Fruit fly (Drosophila melanogaster) whole organism, embryonic: ENCODE data around the gene Ptp69D.
A peak's percentile ranks its signal among the peaks of the same experiment; 100 is the strongest.

Experiments used
- Ada2b ChIP-seq: fragments of 200-800 bp; sonication (Bioruptor generic); IDR thresholded peaks from 2 replicates; pipeline ENCODE4 v1.3.6; 2022; ENCODE audit warnings: missing biosample characterization, missing genetic modification characterization
- Bgb ChIP-seq: fragments of 200-800 bp; sonication (Bioruptor generic); IDR thresholded peaks from 2 replicates; pipeline ENCODE4 v1.3.6; 2022; ENCODE audit warnings: missing biosample characterization, missing genetic modification characterization; ENCODE audit not compliant: partially characterized antibody
- Blimp-1 ChIP-seq: fragments of 200-800 bp; sonication (Bioruptor generic); optimal IDR thresholded peaks from 3 replicates; lab custom pipeline; 2018; ENCODE audit warnings: missing biosample characterization, missing genetic modification characterization, mild to moderate bottlenecking, moderate library complexity, missing genetic modification reagents
- BtbVII ChIP-seq: fragments of 200-800 bp; sonication (Bioruptor generic); optimal IDR thresholded peaks from 3 replicates; lab custom pipeline; 2017; ENCODE audit warnings: missing biosample characterization, mild to moderate bottlenecking, missing genetic modification characterization
- CG10959 ChIP-seq: fragments of 200-800 bp; sonication (Bioruptor generic); IDR thresholded peaks from 2 replicates; pipeline ENCODE4 v1.3.6; 2022; ENCODE audit warnings: missing biosample characterization, missing genetic modification characterization
- CG11695 ChIP-seq: fragments of 200-800 bp; sonication (Bioruptor generic); IDR thresholded peaks from 3 replicates; pipeline ENCODE4 v1.3.6; 2022; ENCODE audit warnings: missing biosample characterization, missing genetic modification characterization
- CG12942 ChIP-seq: fragments of 200-800 bp; sonication (Bioruptor generic); optimal IDR thresholded peaks from 3 replicates; lab custom pipeline; 2016; ENCODE audit warnings: missing biosample characterization, missing genetic modification characterization
- CG13287 ChIP-seq: fragments of 200-800 bp; sonication (Bioruptor generic); IDR thresholded peaks from 2 replicates; pipeline ENCODE4 v1.3.6; 2022; ENCODE audit warnings: missing biosample characterization, missing genetic modification characterization; ENCODE audit not compliant: partially characterized antibody
- CG14441 ChIP-seq: fragments of 200-800 bp; sonication (Bioruptor generic); IDR thresholded peaks from 2 replicates; pipeline ENCODE4 v1.3.6; 2022; ENCODE audit warnings: missing biosample characterization, missing genetic modification characterization
- CG15073 ChIP-seq: fragments of 200-800 bp; sonication (Bioruptor generic); optimal IDR thresholded peaks from 2 replicates; lab custom pipeline; 2016; ENCODE audit warnings: missing biosample characterization, missing genetic modification characterization
- CG15269 ChIP-seq: fragments of 200-800 bp; sonication (Bioruptor generic); optimal IDR thresholded peaks from 2 replicates; lab custom pipeline; 2018; ENCODE audit warnings: missing biosample characterization, mild to moderate bottlenecking, missing genetic modification characterization, moderate library complexity
- CG3163 ChIP-seq: fragments of 200-800 bp; sonication (Bioruptor generic); optimal IDR thresholded peaks from 3 replicates; lab custom pipeline; 2016; ENCODE audit warnings: missing biosample characterization, missing genetic modification characterization
- CG34376 ChIP-seq: fragments of 200-800 bp; sonication (Bioruptor generic); optimal IDR thresholded peaks from 2 replicates; lab custom pipeline; 2018; ENCODE audit warnings: missing biosample characterization, mild to moderate bottlenecking, missing genetic modification characterization
- Dip3 ChIP-seq: fragments of 200-800 bp; sonication (Bioruptor generic); optimal IDR thresholded peaks from 3 replicates; lab custom pipeline; 2016; ENCODE audit warnings: missing biosample characterization, missing genetic modification characterization
- Drgx ChIP-seq: fragments of 200-800 bp; sonication (Bioruptor generic); IDR thresholded peaks from 2 replicates; pipeline ENCODE4 v1.3.6; 2022; ENCODE audit warnings: missing biosample characterization, missing genetic modification characterization
- Hand ChIP-seq: fragments of 200-800 bp; sonication (Bioruptor generic); optimal IDR thresholded peaks from 2 replicates; lab custom pipeline; 2017; ENCODE audit warnings: mild to moderate bottlenecking, missing biosample characterization, missing genetic modification reagents, missing genetic modification characterization
- Hey ChIP-seq: fragments of 200-800 bp; sonication (Bioruptor generic); optimal IDR thresholded peaks from 3 replicates; lab custom pipeline; 2018; ENCODE audit warnings: missing biosample characterization, mild to moderate bottlenecking, missing genetic modification characterization
- Hr78 ChIP-seq, 2 experiments: fragments of 200-800 bp in 1 of 2; fragments of >200 bp in 1 of 2; sonication (Bioruptor generic) in 1 of 2; optimal IDR thresholded peaks; 2 replicates each; lab custom pipeline; 2017 to 2019; ENCODE audit warnings: missing biosample characterization in 2 of 2, missing genetic modification characterization in 2 of 2, mild to moderate bottlenecking in 1 of 2, moderate library complexity in 1 of 2
- Jarid2 ChIP-seq: fragments of 200-800 bp; sonication (Bioruptor generic); optimal IDR thresholded peaks from 3 replicates; lab custom pipeline; 2017; ENCODE audit warnings: mild to moderate bottlenecking, missing biosample characterization, missing genetic modification reagents, missing genetic modification characterization
- Lhr ChIP-seq: fragments of 200-800 bp; sonication (Bioruptor generic); optimal IDR thresholded peaks from 3 replicates; lab custom pipeline; 2017; ENCODE audit warnings: mild to moderate bottlenecking, missing biosample characterization, missing genetic modification reagents, missing genetic modification characterization
- MESR4 ChIP-seq: fragments of 200-800 bp; sonication (Bioruptor generic); optimal IDR thresholded peaks from 2 replicates; lab custom pipeline; 2018; ENCODE audit warnings: missing biosample characterization, mild to moderate bottlenecking, missing genetic modification characterization, moderate library complexity
- Sry-δ ChIP-seq: fragments of 200-800 bp; sonication (Bioruptor generic); optimal IDR thresholded peaks from 2 replicates; lab custom pipeline; 2016; ENCODE audit warnings: missing biosample characterization, missing genetic modification characterization
- Stat92E ChIP-seq, 3 experiments: fragments of >200 bp in 2 of 3; fragments of 200-800 bp in 1 of 3; sonication (Bioruptor generic) in 1 of 3; optimal IDR thresholded peaks; 2 replicates each; lab custom pipeline; 2017 to 2019; ENCODE audit warnings: missing biosample characterization in 3 of 3, missing genetic modification characterization in 3 of 3, mild to moderate bottlenecking in 1 of 3, moderate library complexity in 1 of 3
- Trl ChIP-seq, 3 experiments: fragments of >200 bp in 2 of 3; fragments of 200-800 bp in 1 of 3; sonication (Bioruptor generic) in 1 of 3; optimal IDR thresholded peaks; 2 replicates in 1 of 3; 3 replicates in 2 of 3; lab custom pipeline; 2016 to 2017; ENCODE audit warnings: missing biosample characterization in 1 of 3, missing genetic modification characterization in 1 of 3
- Xrp1 ChIP-seq: fragments of 200-800 bp; sonication (Bioruptor generic); IDR thresholded peaks from 2 replicates; pipeline ENCODE4 v1.3.6; 2022; ENCODE audit warnings: missing biosample characterization, missing genetic modification characterization
- ac ChIP-seq: fragments of 200-800 bp; sonication (Bioruptor generic); optimal IDR thresholded peaks from 3 replicates; lab custom pipeline; 2017; ENCODE audit warnings: missing biosample characterization, mild to moderate bottlenecking, missing genetic modification characterization
- chinmo ChIP-seq: fragments of 200-800 bp; sonication (Bioruptor generic); IDR thresholded peaks from 4 replicates; pipeline ENCODE4 v1.3.6; 2022; ENCODE audit warnings: missing biosample characterization, missing genetic modification characterization; ENCODE audit not compliant: partially characterized antibody
- ci ChIP-seq: fragments of 200-800 bp; sonication (Bioruptor generic); IDR thresholded peaks from 3 replicates; pipeline ENCODE4 v1.3.6; 2022; ENCODE audit warnings: missing biosample characterization, missing genetic modification characterization
- corto ChIP-seq: fragments of 200-800 bp; sonication (Bioruptor generic); optimal IDR thresholded peaks from 2 replicates; lab custom pipeline; 2016; ENCODE audit warnings: missing biosample characterization, mild to moderate bottlenecking, missing genetic modification characterization, moderate library complexity
- dati ChIP-seq: fragments of 200-800 bp; sonication (Bioruptor generic); IDR thresholded peaks from 2 replicates; pipeline ENCODE4 v1.3.6; 2022; ENCODE audit warnings: missing biosample characterization, missing genetic modification characterization
- eve ChIP-seq, 2 experiments: fragments of >200 bp; optimal IDR thresholded peaks; 2 replicates each; lab custom pipeline; 2017; ENCODE audit warnings: missing biosample characterization in 2 of 2, missing genetic modification characterization in 2 of 2
- exex ChIP-seq: fragments of 200-800 bp; sonication (Bioruptor generic); optimal IDR thresholded peaks from 4 replicates; lab custom pipeline; 2018; ENCODE audit warnings: missing biosample characterization, mild to moderate bottlenecking, missing genetic modification characterization, moderate library complexity
- kay ChIP-seq: fragments of 200-800 bp; sonication (Bioruptor generic); optimal IDR thresholded peaks from 2 replicates; lab custom pipeline; 2016; ENCODE audit warnings: missing biosample characterization, missing genetic modification characterization
- mirr ChIP-seq: fragments of 200-800 bp; sonication (Bioruptor generic); optimal IDR thresholded peaks from 3 replicates; lab custom pipeline; 2018; ENCODE audit warnings: missing biosample characterization, mild to moderate bottlenecking, missing genetic modification characterization
- onecut ChIP-seq: fragments of 200-800 bp; sonication (Bioruptor generic); IDR thresholded peaks from 2 replicates; pipeline ENCODE4 v1.3.6; 2022; ENCODE audit warnings: missing biosample characterization, missing genetic modification characterization
- sc ChIP-seq, 3 experiments: fragments of >200 bp in 2 of 3; fragments of 200-800 bp in 1 of 3; sonication (Bioruptor generic) in 1 of 3; optimal IDR thresholded peaks; 2 replicates in 2 of 3; 3 replicates in 1 of 3; lab custom pipeline; 2017; ENCODE audit warnings: mild to moderate bottlenecking in 1 of 3, missing biosample characterization in 1 of 3, missing genetic modification characterization in 1 of 3, missing genetic modification reagents in 1 of 3
- stc ChIP-seq: fragments of 200-800 bp; sonication (Bioruptor generic); IDR thresholded peaks from 2 replicates; pipeline ENCODE4 v1.3.6; 2022; ENCODE audit warnings: missing biosample characterization, missing genetic modification characterization
- tgo ChIP-seq: fragments of 200-800 bp; sonication (Bioruptor generic); IDR thresholded peaks from 3 replicates; pipeline ENCODE4 v1.3.6; 2022; ENCODE audit warnings: missing biosample characterization, missing genetic modification characterization
- z ChIP-seq: fragments of 200-800 bp; sonication (Bioruptor generic); IDR thresholded peaks from 3 replicates; pipeline ENCODE4 v1.3.6; 2022; ENCODE audit warnings: missing biosample characterization, missing genetic modification characterization
- zen2 ChIP-seq: fragments of 200-800 bp; sonication (Bioruptor generic); IDR thresholded peaks from 3 replicates; pipeline ENCODE4 v1.3.6; 2022; ENCODE audit warnings: missing biosample characterization, missing genetic modification characterization; ENCODE audit not compliant: partially characterized antibody

The Ptp69D gene

dm6 chr3L:12772740-12773686 is 38.3 kb downstream of the Ptp69D start, which contains the start of gene Hip1 (continued):
- TF ChIP-seq CG13287 (GFP tag; lab: Robert Waterston, UW) (peak; percentile 95), eve (GFP tag; optimal IDR thresholded peaks at IDR 0.05; lab: Kevin White, UChicago) (peak in 1 of 2 experiments; percentile 67), zen2 (GFP tag; lab: Robert Waterston, UW) (peak; percentile 82), onecut (GFP tag; lab: Robert Waterston, UW) (no peak), Stat92E (GFP tag; optimal IDR thresholded peaks at IDR 0.05; lab: Kevin White, UChicago) (no peak), Lhr (GFP tag; lab: Kevin White, UChicago) (no peak), kay (peak; percentile 93), chinmo (GFP tag; lab: Robert Waterston, UW) (peak; percentile 91; the same call in 3 of the 4 replicates), dati (no peak), Sry-δ (peak; percentile 95), Xrp1 (GFP tag; lab: Robert Waterston, UW) (0 out of 2 replicates have a peak, but pooled peaks have one; percentile 7), MESR4 (GFP tag; lab: Kevin White, UChicago) (peak; percentile 50)

- TF ChIP-seq tgo (no peak), stc (GFP tag; lab: Robert Waterston, UW) (no peak)
Observed at dm6 chr3L:12778616-12779015, 43.9 kb downstream of the Ptp69D start, which contains the start of gene CG32106. CG32106 (minus strand) TSS chr3L:12778716.

- no peak for TF ChIP-seq CG10959 (GFP tag; lab: Robert Waterston, UW)
- no peak for TF ChIP-seq Dip3
- TF ChIP-seq Ada2b (GFP tag; lab: Robert Waterston, UW), result no peak
Observed at dm6 chr3L:12780997-12781396, 46.3 kb downstream of the Ptp69D start, which contains the start of the genes CG10969 and CG17666. CG10969 (minus strand) TSS chr3L:12781097. CG17666 (plus strand) TSS chr3L:12781325.

dm6 chr3L:12789875-12790373 is 55.2 kb downstream of the Ptp69D start, which contains the start of gene CG42709:
CG42709 (plus strand) TSS chr3L:12790192.
- peak; percentile 21; the same call in 1 of the 3 replicates for TF ChIP-seq zen2 (GFP tag; lab: Robert Waterston, UW)
- TF ChIP-seq Hand, result no peak
- no peak for TF ChIP-seq CG11695 (GFP tag; lab: Robert Waterston, UW)
- TF ChIP-seq Trl (optimal IDR thresholded peaks at IDR 0.05; lab: Kevin White, UChicago), result peak; percentile 68 to 87
- no peak for TF ChIP-seq Trl (GFP tag; optimal IDR thresholded peaks at IDR 0.05; lab: Kevin White, UChicago)
- TF ChIP-seq Jarid2 (GFP tag; lab: Kevin White, UChicago), result peak; percentile 67
- no peak for TF ChIP-seq sc (optimal IDR thresholded peaks at IDR 0.05; lab: Kevin White, UChicago)
- TF ChIP-seq sc (GFP tag; optimal IDR thresholded peaks at IDR 0.05; lab: Kevin White, UChicago), result no peak
- peak in 1 of 2 experiments; percentile 31 for TF ChIP-seq Hr78 (GFP tag; optimal IDR thresholded peaks at IDR 0.05; lab: Kevin White, UChicago)
- peak; percentile 21 for TF ChIP-seq CG34376
- TF ChIP-seq exex (tag; lab: Kevin White, UChicago), result peak; percentile 61
- no peak for TF ChIP-seq ac
- TF ChIP-seq BtbVII (GFP tag; lab: Kevin White, UChicago), result peak; percentile 24
- peak; percentile 19; the same call in 1 of the 3 replicates for TF ChIP-seq ci
- no peak for TF ChIP-seq CG15073 (GFP tag; lab: Kevin White, UChicago)
- TF ChIP-seq mirr (GFP tag; lab: Kevin White, UChicago), result no peak
- peak; percentile 31; the same call in 1 of the 2 replicates for TF ChIP-seq Drgx (GFP tag; lab: Robert Waterston, UW)
- TF ChIP-seq CG15269 (tag; lab: Kevin White, UChicago), result no peak
- TF ChIP-seq z (GFP tag; lab: Robert Waterston, UW), result peak; percentile 47; the same call in 1 of the 3 replicates
- 0 out of 2 replicates have a peak, but pooled peaks have one; percentile 14 for TF ChIP-seq CG14441
- TF ChIP-seq Bgb, result peak; percentile 24; the same call in 1 of the 2 replicates
- peak; percentile 53 for TF ChIP-seq Blimp-1 (GFP tag; lab: Kevin White, UChicago)
- TF ChIP-seq CG3163 (GFP tag; lab: Kevin White, UChicago), result peak; percentile 85
- peak; percentile 13 for TF ChIP-seq corto (GFP tag; lab: Kevin White, UChicago)
- no peak for TF ChIP-seq CG12942
- no peak for TF ChIP-seq Hey
